Fruit fly (Drosophila melanogaster): ENCODE results near the gene CG44090.

DNA sequence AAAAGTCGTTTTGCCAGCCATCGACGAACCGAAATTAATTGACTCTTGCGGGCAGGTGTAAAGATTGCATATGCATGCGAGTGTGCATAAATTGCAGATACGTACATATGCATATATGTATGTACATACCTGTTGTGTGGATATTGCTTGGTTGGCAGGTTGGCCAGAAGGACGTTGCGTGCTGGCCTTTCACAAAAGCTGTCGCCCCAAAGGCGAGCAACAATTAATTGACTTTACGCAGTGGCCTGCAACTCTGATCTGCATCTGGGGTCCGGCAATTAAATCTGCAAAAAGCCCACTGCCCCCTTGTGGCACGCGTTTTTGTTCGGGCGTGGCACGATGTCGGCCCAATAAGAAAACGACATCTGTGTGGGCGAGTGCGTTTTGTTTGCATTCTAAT lies 1.1 kb downstream of the CG44090 start:
- TF ChIP-seq Myc (optimal IDR thresholded peaks at IDR 0.05) (no peak), lola (GFP tag; optimal IDR thresholded peaks at IDR 0.05) (no peak), psq (GFP tag; optimal IDR thresholded peaks at IDR 0.05) (no peak), brk (GFP tag; optimal IDR thresholded peaks at IDR 0.05) (no peak), Rel (GFP tag; optimal IDR thresholded peaks at IDR 0.05) (no peak), Rel (tag; optimal IDR thresholded peaks at IDR 0.05) (no peak)

All from whole organism, wandering third instar larva.